Worm (Caenorhabditis elegans) whole organism, mixed stage, embryonic: Measurements from ENCODE around the gene F14E5.8.

Experiments used
- M03D4.4 ChIP-seq: sonication (generic microtip); optimal IDR thresholded peaks from 2 replicates; lab custom pipeline; 2017; ENCODE audit warnings: mild to moderate bottlenecking, missing genetic modification characterization, missing compliant biosample characterization
- bed-3 ChIP-seq: fragments of 200-800 bp; sonication (Bioruptor generic); optimal IDR thresholded peaks from 3 replicates; lab custom pipeline; 2018; ENCODE audit warnings: mild to moderate bottlenecking, missing genetic modification characterization, moderate library complexity, missing compliant biosample characterization
- blmp-1 ChIP-seq: fragments of 150-350 bp; optimal IDR thresholded peaks from 2 replicates; lab custom pipeline; 2014; ENCODE audit warnings: missing biosample characterization, missing genetic modification characterization
- ceh-43 ChIP-seq: fragments of 200-800 bp; sonication (Bioruptor generic); optimal IDR thresholded peaks from 2 replicates; lab custom pipeline; 2018; ENCODE audit warnings: mild to moderate bottlenecking, missing genetic modification characterization, moderate library complexity, missing compliant biosample characterization
- ceh-83 ChIP-seq: fragments of 200-800 bp; sonication (Bioruptor generic); optimal IDR thresholded peaks from 2 replicates; lab custom pipeline; 2018; ENCODE audit warnings: mild to moderate bottlenecking, missing genetic modification characterization, missing compliant biosample characterization
- ces-1 ChIP-seq: fragments of 150-350 bp; optimal IDR thresholded peaks from 2 replicates; lab custom pipeline; 2014; ENCODE audit warnings: missing biosample characterization, missing genetic modification reagents, missing genetic modification characterization
- cnd-1 ChIP-seq: fragments of 200-800 bp; sonication (Bioruptor generic); optimal IDR thresholded peaks from 2 replicates; lab custom pipeline; 2018; ENCODE audit warnings: mild to moderate bottlenecking, missing genetic modification characterization, missing compliant biosample characterization
- drap-1 ChIP-seq: fragments of 200-800 bp; sonication (Bioruptor generic); optimal IDR thresholded peaks from 3 replicates; lab custom pipeline; 2018; ENCODE audit warnings: mild to moderate bottlenecking, missing genetic modification characterization, missing compliant biosample characterization
- elt-1 ChIP-seq: sonication (generic microtip); optimal IDR thresholded peaks from 2 replicates; lab custom pipeline; 2017; ENCODE audit warnings: missing genetic modification characterization, mild to moderate bottlenecking, missing compliant biosample characterization, antibody characterized with exemption, moderate library complexity, borderline replicate concordance; ENCODE audit not compliant: insufficient read depth
- elt-3 ChIP-seq: fragments of 150-350 bp; optimal IDR thresholded peaks from 2 replicates; lab custom pipeline; 2014; ENCODE audit warnings: missing biosample characterization, missing genetic modification characterization
- flh-1 ChIP-seq: fragments of 200-800 bp; sonication (Bioruptor generic); optimal IDR thresholded peaks from 2 replicates; lab custom pipeline; 2018; ENCODE audit warnings: mild to moderate bottlenecking, missing genetic modification characterization, moderate library complexity, missing compliant biosample characterization
- ham-2 ChIP-seq: fragments of 200-800 bp; sonication (Bioruptor generic); optimal IDR thresholded peaks from 2 replicates; lab custom pipeline; 2018; ENCODE audit warnings: mild to moderate bottlenecking, missing genetic modification characterization, missing compliant biosample characterization
- hlh-1 ChIP-seq: fragments of 150-350 bp; optimal IDR thresholded peaks from 2 replicates; lab custom pipeline; 2014; ENCODE audit warnings: missing biosample characterization, missing genetic modification reagents, missing genetic modification characterization
- lin-13 ChIP-seq: fragments of 150-350 bp; optimal IDR thresholded peaks from 2 replicates; lab custom pipeline; 2014; ENCODE audit warnings: missing biosample characterization, missing genetic modification characterization
- lin-32 ChIP-seq: fragments of 200-800 bp; sonication (Bioruptor generic); optimal IDR thresholded peaks from 2 replicates; lab custom pipeline; 2018; ENCODE audit warnings: mild to moderate bottlenecking, missing genetic modification characterization, missing compliant biosample characterization
- lsy-2 ChIP-seq: fragments of 150-350 bp; optimal IDR thresholded peaks from 2 replicates; lab custom pipeline; 2014; ENCODE audit warnings: missing biosample characterization, missing genetic modification characterization
- mab-5 ChIP-seq: fragments of 150-350 bp; optimal IDR thresholded peaks from 2 replicates; lab custom pipeline; 2014; ENCODE audit warnings: missing biosample characterization, missing genetic modification characterization
- mep-1 ChIP-seq: fragments of 150-350 bp; optimal IDR thresholded peaks from 2 replicates; lab custom pipeline; 2017; ENCODE audit warnings: missing biosample characterization, missing genetic modification reagents, missing genetic modification characterization, inconsistent platforms
- mls-2 ChIP-seq: sonication (generic microtip); optimal IDR thresholded peaks from 2 replicates; lab custom pipeline; 2016; ENCODE audit warnings: mild to moderate bottlenecking, missing genetic modification characterization, moderate library complexity, missing compliant biosample characterization
- nhr-12 ChIP-seq: fragments of 150-350 bp; optimal IDR thresholded peaks from 2 replicates; lab custom pipeline; 2014; ENCODE audit warnings: missing biosample characterization, missing genetic modification characterization
- nhr-237 ChIP-seq: fragments of 150-350 bp; optimal IDR thresholded peaks from 2 replicates; lab custom pipeline; 2014; ENCODE audit warnings: missing biosample characterization, missing genetic modification characterization
- nhr-28 ChIP-seq: fragments of 150-350 bp; optimal IDR thresholded peaks from 2 replicates; lab custom pipeline; 2014; ENCODE audit warnings: missing biosample characterization, missing genetic modification characterization
- nhr-76 ChIP-seq: sonication (generic microtip); optimal IDR thresholded peaks from 2 replicates; lab custom pipeline; 2017; ENCODE audit warnings: missing biosample characterization, missing genetic modification characterization
- pha-4 ChIP-seq: fragments of 150-350 bp; optimal IDR thresholded peaks from 2 replicates; lab custom pipeline; 2018; ENCODE audit warnings: missing biosample characterization, missing genetic modification reagents, missing genetic modification characterization
- snpc-4 ChIP-seq: fragments of 150-350 bp; optimal IDR thresholded peaks from 2 replicates; lab custom pipeline; 2014; ENCODE audit warnings: missing biosample characterization, missing genetic modification characterization
- sptf-1 ChIP-seq: sonication (generic microtip); optimal IDR thresholded peaks from 2 replicates; lab custom pipeline; 2017; ENCODE audit warnings: mild to moderate bottlenecking, missing genetic modification characterization, moderate library complexity, missing compliant biosample characterization
- unc-120 ChIP-seq: sonication (generic microtip); optimal IDR thresholded peaks from 2 replicates; lab custom pipeline; 2017; ENCODE audit warnings: missing genetic modification characterization, missing compliant biosample characterization; ENCODE audit not compliant: poor library complexity, severe bottlenecking
- unc-39 ChIP-seq: fragments of 150-350 bp; optimal IDR thresholded peaks from 2 replicates; lab custom pipeline; 2014; ENCODE audit warnings: missing biosample characterization, missing genetic modification characterization
- unc-62 ChIP-seq: fragments of 150-350 bp; optimal IDR thresholded peaks from 2 replicates; lab custom pipeline; 2014; ENCODE audit warnings: missing biosample characterization, missing genetic modification reagents, missing genetic modification characterization
- zip-8 ChIP-seq: fragments of 150-350 bp; optimal IDR thresholded peaks from 2 replicates; lab custom pipeline; 2014; ENCODE audit warnings: missing biosample characterization, missing genetic modification characterization

F14E5.8 gene

DNA sequence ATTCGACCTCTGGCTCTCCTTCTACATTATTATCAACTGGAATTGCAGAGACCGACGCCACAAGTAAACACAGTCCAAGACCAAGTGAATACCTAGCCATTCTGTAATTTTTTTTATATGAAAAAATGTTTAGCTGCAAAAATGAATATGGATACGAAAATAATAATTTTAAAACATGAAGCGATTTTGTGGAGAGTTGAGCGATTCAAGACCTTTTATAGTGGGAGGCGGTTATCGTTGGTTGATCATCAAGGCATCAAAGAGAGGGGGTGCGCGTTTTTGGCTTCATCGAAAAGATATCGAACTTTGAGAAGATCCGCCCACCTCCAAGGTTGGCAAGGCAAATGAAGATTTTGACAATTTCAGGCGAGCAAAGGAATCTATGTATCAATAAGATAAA is 26.8 kb downstream of the F14E5.8 start, which contains the start of gene cut-3:
cut-3 (minus strand) TSS at position 101 of the 400 bp plus-strand sequence.
- no peak for TF ChIP-seq mep-1 (tag; lab: Kevin White, UChicago)
- TF ChIP-seq unc-62 (GFP tag; lab: Kevin White, UChicago): no peak
- TF ChIP-seq lsy-2 (tag; lab: Kevin White, UChicago): no peak

ce11 chrII:8449660-8450118 is 29.8 kb downstream of the F14E5.8 start, which contains the start of gene F22B5.4:
Gene F22B5.4 (plus strand): TSS chrII:8449710.
- TF ChIP-seq nhr-28 (tag; lab: Kevin White, UChicago): no peak
- no peak for TF ChIP-seq pha-4
- no peak for TF ChIP-seq flh-1
- TF ChIP-seq lin-13 (tag; lab: Kevin White, UChicago): no peak
- TF ChIP-seq cnd-1 (tag; lab: Kevin White, UChicago): no peak
- no peak for TF ChIP-seq mep-1 (tag; lab: Kevin White, UChicago)
- no peak for TF ChIP-seq ceh-43
- no peak for TF ChIP-seq ces-1
- no peak for TF ChIP-seq nhr-76 (tag; lab: Kevin White, UChicago)

DNA sequence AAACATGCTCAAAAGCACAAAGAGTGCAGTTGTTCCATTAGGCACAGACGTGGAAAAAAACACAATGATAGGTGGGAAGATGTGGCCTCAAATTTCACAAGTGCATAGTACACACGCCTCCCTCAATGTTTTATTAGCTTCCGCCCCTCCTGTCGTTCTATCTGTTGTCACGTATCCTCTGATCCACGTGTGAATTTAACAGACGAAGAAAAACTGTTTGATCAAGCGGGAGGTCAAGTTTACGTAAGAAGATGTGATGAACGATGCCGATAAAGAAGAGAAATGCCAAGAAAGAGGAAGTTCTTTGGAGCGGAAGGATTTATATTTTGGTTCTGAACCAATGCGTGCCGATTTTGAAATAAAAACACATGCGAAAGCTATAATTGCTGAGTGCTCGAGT is 30.9 kb downstream of the F14E5.8 start:
- TF ChIP-seq lin-32 (GFP tag; lab: Kevin White, UChicago) (no peak), lin-13 (tag; lab: Kevin White, UChicago) (no peak), ham-2 (GFP tag; lab: Kevin White, UChicago) (no peak), blmp-1 (no peak), nhr-28 (tag; lab: Kevin White, UChicago) (no peak), snpc-4 (tag; lab: Kevin White, UChicago) (no peak), unc-62 (GFP tag; lab: Kevin White, UChicago) (no peak), elt-3 (tag; lab: Kevin White, UChicago) (no peak), mab-5 (tag; lab: Kevin White, UChicago) (no peak), M03D4.4 (no peak), bed-3 (GFP tag; lab: Kevin White, UChicago) (no peak), mls-2 (tag; lab: Kevin White, UChicago) (no peak), hlh-1 (no peak), zip-8 (tag; lab: Kevin White, UChicago) (no peak), nhr-12 (tag; lab: Kevin White, UChicago) (no peak)

DNA sequence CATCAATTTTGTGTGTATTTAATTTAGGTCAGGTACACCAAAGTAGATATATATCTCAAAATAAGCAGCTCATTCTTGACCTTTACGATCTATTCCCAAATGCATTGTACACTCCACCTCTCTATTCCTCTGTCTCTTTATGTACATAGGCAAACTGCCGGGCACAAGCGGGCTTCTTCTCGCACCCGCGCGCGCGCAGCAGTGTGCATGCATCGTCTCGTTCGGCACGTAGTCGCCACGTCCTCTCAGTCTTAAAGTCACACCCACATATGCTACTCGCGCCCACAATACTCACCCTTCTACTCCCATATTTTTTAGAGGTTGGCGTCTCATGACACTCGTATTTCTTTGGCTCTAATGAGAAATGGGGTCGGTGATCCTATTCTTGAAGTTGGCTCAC is 31.5 kb downstream of the F14E5.8 start:
- TF ChIP-seq sptf-1 (tag; lab: Kevin White, UChicago): no peak
- TF ChIP-seq blmp-1: no peak
- TF ChIP-seq mep-1 (tag; lab: Kevin White, UChicago): no peak
- TF ChIP-seq nhr-12 (tag; lab: Kevin White, UChicago): no peak
- no peak for TF ChIP-seq hlh-1
- TF ChIP-seq mab-5 (tag; lab: Kevin White, UChicago): no peak
- peak; percentile 60 for TF ChIP-seq pha-4

DNA sequence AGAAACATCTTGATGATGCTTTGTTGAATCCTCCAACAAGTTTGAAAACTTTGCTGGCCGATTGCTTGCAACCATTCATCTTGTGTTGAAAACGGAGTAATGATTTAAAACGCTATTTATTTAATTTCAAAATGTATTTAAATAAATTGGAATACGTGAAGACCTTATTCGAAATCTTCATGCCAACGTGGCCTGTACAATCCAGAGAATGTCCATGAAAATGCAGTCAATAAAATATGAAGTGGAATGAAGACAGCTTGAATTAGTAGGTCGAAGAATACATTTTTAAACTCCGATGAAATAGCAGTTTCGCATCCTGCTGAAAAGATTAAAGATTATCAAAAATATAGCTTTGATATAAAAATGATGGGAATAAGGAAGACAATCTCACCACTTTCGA is 34.6 kb downstream of the F14E5.8 start, which contains the start of gene F22B5.5:
F22B5.5 (minus strand) TSS at position 101 of the 400 bp plus-strand sequence.
- no peak for TF ChIP-seq blmp-1
- TF ChIP-seq ceh-43: no peak
- no peak for TF ChIP-seq ham-2 (GFP tag; lab: Kevin White, UChicago)
- no peak for TF ChIP-seq snpc-4 (tag; lab: Kevin White, UChicago)
- no peak for TF ChIP-seq hlh-1
- TF ChIP-seq elt-1: no peak
- no peak for TF ChIP-seq ceh-83 (GFP tag; lab: Kevin White, UChicago)
- no peak for TF ChIP-seq bed-3 (GFP tag; lab: Kevin White, UChicago)
- no peak for TF ChIP-seq mls-2 (tag; lab: Kevin White, UChicago)
- TF ChIP-seq sptf-1 (tag; lab: Kevin White, UChicago): no peak
- no peak for TF ChIP-seq drap-1 (GFP tag; lab: Kevin White, UChicago)
- no peak for TF ChIP-seq nhr-237
- no peak for TF ChIP-seq unc-39 (tag; lab: Kevin White, UChicago)
- no peak for TF ChIP-seq unc-120 (tag; lab: Kevin White, UChicago)
- no peak for TF ChIP-seq nhr-12 (tag; lab: Kevin White, UChicago)
- no peak for TF ChIP-seq M03D4.4
- TF ChIP-seq, all 35 proteins: peak for 0
